Worm (Caenorhabditis elegans) whole organism, L4/young adult: Measurements from ENCODE around the gene sup-9.

Source experiments
- W03F9.2 ChIP-seq: fragments of 150-350 bp; optimal IDR thresholded peaks from 2 replicates; lab custom pipeline; 2014; ENCODE audit warnings: missing biosample characterization, missing genetic modification characterization
- dao-5 ChIP-seq: sonication (generic microtip); optimal IDR thresholded peaks from 2 replicates; lab custom pipeline; 2016; ENCODE audit warnings: missing genotype, missing genetic modification characterization, moderate library complexity, missing compliant biosample characterization
- him-1 ChIP-seq: sonication (generic microtip); optimal IDR thresholded peaks from 2 replicates; lab custom pipeline; 2016; ENCODE audit warnings: missing genotype, missing genetic modification reagents, missing genetic modification characterization, missing compliant biosample characterization

The sup-9 gene

DNA sequence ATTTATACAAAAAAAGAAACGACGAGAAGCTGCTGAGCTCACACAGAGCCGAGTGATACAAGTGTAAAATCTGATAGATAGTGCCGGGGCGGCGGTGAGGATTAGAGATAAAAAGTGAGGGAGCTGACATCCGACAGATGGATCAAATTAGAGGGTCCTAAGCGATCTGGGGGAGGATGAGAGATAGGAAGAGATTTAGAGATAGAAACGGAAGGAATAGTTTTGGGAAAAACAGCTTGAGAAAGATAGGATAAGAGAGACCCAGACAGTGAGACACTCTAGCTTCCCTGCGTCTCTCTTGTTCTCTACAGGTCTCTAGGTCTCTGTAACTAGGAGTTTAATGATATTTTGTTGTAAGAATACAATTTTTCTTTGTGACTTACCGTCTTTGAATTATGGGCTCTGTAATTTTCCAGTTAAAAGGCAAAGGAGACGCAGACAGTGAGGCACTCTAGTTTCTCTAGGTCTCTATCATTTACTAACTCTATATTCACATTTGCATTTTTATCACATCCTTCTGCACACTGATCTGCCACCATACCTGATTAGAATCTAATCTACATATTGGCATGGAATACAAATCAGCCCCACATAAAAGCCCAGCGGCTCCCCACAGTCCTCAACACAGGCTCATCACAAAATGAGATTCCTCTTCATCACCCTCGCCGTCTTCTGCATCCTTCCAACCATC, at the start of gene sup-9, which contains the start of gene nspf-1:
TSS of gene sup-9 (minus strand) at position 43 of the 691 bp plus-strand sequence.
TSS of gene nspf-1 (plus strand) at position 641 of the 691 bp plus-strand sequence.
- TF ChIP-seq W03F9.2 (no peak), him-1 (no peak), dao-5 (tag; lab: Kevin White, UChicago) (no peak)

DNA sequence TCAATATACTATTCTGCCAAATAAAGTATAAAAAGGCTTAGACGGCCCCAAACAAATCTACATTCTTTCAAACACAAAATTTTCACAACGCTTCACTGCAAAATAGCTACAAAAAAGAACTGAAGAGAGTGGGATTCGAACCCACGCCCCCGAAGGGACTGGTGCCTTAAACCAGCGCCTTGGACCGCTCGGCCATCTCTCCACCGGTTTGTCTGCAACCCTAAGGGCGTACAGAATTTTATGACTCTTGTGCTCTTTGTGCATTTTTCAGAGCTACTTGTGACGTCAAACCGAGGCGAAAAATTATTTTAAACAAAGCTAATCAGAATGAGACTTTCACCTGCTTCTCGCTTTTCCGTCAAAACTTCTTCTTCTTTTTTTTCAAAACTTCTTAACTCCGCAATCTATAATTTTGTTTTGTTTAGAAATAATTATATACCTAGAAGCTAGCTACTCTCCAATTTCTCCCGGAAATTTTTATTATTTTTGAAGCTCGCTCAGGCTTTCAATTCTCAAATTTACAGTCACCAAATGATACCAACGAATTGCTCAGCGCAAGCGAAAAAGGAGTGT, 49.4 kb upstream of the sup-9 start, which contains the start of gene T05A8.8:
TSS of gene T05A8.8 (plus strand) at position 523 of the 573 bp plus-strand sequence.
- TF ChIP-seq dao-5 (tag; lab: Kevin White, UChicago) (no peak), W03F9.2 (no peak), him-1 (no peak)

DNA sequence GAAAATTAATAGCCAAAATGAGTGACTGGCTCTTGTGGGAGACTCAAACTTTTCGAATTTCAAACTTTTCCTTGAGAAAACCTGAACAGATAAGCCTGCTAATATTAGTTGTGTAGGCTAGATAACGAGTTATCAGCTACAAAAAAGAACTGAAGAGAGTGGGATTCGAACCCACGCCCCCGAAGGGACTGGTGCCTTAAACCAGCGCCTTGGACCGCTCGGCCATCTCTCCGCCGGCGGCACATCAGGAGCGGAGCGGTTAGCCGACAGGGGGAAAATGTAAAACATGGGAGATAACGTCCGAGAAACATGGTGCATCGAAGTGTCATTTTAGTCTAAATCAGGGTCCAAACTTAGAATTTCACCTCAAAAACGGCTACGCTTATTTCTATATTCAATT, 48.8 kb upstream of the sup-9 start:
- TF ChIP-seq him-1 (no peak), dao-5 (tag; lab: Kevin White, UChicago) (no peak), W03F9.2 (no peak)

DNA sequence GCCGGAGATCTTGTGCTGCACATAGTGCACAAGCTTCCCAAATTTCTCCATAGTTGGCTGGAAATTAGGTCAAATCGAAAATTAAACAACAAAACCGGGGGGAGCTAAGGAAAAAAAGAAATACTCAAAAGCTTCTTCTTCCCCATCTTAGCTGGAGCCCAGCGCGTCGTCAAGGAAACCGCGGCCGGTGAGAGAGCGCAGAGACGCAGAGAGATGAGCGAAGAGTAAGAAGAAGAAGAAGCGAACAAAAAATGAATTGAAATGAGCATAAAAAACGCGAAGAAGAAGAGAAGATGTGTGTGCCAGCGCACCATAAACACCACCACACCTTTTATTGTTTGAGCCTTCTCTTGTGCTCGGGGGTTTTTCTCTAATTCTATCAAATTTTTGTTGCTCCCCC, 48.4 kb upstream of the sup-9 start, which contains the start of gene wdr-31:
TSS of gene wdr-31 (minus strand) at position 101 of the 400 bp plus-strand sequence.
- TF ChIP-seq him-1 (no peak), dao-5 (tag; lab: Kevin White, UChicago) (no peak), W03F9.2 (no peak)

DNA sequence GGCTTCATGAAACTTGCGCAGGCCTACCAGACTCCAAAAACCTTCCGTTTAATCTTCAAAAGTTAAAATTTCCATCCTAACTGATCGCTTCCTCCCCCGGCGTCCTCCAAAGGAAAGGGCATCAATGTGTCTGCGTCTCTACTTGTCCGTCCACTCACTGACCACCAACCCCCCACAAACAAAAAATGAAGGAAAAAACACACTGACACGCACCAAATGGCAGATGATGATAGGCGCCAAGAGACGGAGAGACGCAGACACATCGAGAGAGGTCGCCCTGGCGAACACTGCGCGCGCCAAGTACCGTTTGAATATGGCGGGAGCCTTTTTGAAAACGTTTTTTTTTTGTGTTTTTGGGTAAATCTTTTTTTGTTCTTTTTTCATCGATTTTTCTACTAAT, 47.9 kb upstream of the sup-9 start:
- TF ChIP-seq him-1 = no peak

DNA sequence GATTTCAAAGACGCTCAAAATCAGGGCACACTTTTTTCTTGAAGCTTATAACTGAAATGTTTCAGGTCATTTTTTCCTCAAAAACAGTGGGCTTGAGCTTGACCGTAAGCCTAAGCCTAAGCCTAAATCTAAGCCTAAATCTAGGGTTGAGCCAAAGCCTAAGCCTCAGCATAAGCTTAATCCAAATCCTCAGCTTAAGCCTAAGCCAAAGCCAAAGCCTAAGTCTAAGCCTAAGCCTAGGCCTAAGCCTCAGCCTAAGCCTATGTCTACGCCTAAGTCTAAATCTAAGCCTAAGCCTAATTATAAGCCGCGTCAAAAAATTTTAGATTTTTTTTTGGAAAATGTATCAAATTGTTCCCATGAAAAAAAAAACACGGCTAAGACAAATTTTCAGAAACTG, 47.4 kb upstream of the sup-9 start:
- TF ChIP-seq W03F9.2 (no peak), him-1 (no peak), dao-5 (tag; lab: Kevin White, UChicago) (no peak)

DNA sequence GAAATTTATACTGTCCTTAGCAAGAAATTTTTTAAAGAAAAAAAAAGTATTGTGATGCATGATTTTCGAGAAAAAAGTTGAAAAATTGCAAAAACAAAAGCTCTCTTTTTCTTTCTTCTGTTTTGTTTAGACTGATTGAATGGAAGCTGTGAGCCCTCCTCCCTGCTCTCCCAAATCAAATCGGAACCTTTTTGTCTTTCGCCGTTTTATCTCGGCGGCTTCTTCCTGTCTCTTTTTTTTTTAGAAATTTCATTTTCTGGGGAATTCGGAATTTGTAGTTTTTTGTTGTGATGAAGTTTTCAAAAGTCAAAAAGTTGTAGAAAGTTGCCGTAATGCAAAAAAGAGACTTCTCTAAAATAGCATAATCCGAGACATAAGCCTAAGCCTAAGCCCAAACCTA, 43.8 kb upstream of the sup-9 start:
- TF ChIP-seq W03F9.2 (no peak), him-1 (no peak), dao-5 (tag; lab: Kevin White, UChicago) (no peak)

DNA sequence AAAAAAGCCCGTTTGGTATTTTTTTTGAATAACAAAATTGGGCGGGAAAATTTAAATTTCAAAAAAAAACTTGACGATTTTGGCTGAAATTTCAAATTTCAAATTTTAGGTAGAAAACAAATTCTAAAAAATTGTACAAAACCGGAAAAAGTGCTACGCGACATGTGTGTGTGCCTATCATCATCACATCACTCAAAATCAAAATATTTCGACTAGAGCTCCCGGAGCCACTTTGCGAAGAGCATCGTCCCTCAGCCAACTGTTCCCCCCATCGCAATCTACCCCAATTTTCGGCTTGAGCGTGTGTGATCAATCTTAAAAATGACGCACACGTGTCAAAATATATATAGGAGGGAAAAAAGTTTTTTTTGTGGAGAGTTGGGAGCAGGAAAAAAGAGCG, 39.9 kb upstream of the sup-9 start:
- TF ChIP-seq him-1 (no peak), W03F9.2 (no peak), dao-5 (tag; lab: Kevin White, UChicago) (no peak)

DNA sequence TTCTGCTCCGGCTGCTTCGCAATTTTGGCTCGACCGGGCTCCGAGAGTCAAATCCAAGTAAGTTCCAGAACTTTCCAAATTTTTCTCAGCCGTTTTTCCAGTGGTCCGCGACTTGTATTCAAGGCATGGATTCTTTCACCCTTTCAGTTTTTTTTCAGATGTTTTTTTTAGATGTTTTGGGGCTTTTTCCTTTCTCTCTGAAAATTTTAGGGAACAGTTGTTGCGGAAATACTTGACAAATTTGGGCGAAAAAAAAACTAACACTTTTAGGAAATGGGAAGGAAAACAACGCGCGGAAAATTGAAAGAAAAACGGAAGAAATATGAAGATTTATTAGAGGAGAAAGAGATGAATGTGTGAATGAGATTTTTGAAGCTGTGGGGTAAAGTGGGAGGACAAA, 38.7 kb upstream of the sup-9 start, which contains the start of the genes T05A8.11 and nep-2:
TSS of gene T05A8.11 (minus strand) at position 101 of the 400 bp plus-strand sequence.
TSS of gene nep-2 (minus strand) at position 192 of the 400 bp plus-strand sequence.
- TF ChIP-seq dao-5 (tag; lab: Kevin White, UChicago) = no peak
- no peak for TF ChIP-seq W03F9.2
- TF ChIP-seq him-1 = no peak

DNA sequence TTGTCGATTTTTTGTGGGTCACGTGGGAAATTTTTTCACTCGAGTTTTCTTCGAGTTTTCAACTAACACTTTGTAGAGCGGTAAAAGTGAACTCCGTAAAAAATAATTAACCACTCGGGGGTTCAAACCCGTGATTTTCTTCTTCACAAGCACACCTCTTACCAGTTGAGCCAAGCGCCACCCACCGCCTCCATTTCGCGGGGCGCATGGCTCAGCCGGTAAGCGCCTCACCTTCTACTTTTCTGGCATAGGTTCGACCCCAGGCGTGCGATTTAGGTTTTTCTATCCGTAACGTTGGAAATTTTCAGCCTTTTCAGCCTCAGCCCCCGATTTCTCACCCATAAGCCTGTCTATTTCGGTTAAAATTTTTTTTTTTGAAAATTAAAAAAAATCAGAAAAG, 35.2 kb upstream of the sup-9 start:
- TF ChIP-seq him-1 (no peak), dao-5 (tag; lab: Kevin White, UChicago) (no peak), W03F9.2 (no peak)

DNA sequence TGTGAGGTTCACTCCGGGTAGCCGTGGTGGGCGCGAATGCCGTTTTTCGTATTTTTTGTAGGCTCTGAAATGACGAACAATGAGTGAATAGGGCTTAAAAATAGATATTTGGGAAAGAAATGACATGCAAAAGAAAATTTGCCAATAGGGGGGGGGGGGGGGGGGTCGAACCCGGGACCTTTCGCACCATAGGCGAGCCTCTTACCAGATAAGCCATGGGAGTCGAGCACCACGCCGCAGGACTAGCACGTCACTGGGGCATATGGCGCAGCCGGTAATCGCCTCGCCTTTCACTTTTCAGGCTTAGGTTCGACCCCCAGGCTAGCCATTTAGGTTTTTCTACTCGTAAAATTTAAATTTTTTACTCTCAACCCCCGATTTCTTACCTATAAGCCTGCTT, 32.4 kb upstream of the sup-9 start:
- TF ChIP-seq him-1 (no peak), dao-5 (tag; lab: Kevin White, UChicago) (no peak), W03F9.2 (no peak)

DNA sequence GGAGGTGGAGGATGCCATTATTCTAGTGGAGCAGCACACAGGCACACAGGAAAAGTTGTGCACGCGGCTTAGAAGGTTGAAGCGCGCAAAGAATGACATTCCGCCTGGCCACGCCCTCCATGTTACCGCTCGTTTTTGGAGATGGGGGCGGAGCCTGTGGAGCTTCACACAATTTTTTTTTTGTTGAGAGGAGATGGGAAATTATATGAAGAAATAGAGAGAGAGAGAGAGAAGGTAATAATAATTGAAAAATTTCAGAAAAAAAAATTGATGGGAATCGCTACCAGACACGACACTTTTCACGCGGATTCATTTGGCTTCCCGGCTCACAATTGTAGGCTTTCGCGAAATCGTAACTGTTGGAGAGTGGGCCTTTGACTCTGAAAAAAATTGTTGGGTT, 30.5 kb upstream of the sup-9 start, which contains the start of gene T05A8.3:
TSS of gene T05A8.3 (minus strand) at position 101 of the 400 bp plus-strand sequence.
- no peak for TF ChIP-seq dao-5 (tag; lab: Kevin White, UChicago)
- no peak for TF ChIP-seq him-1
- TF ChIP-seq W03F9.2 = no peak

DNA sequence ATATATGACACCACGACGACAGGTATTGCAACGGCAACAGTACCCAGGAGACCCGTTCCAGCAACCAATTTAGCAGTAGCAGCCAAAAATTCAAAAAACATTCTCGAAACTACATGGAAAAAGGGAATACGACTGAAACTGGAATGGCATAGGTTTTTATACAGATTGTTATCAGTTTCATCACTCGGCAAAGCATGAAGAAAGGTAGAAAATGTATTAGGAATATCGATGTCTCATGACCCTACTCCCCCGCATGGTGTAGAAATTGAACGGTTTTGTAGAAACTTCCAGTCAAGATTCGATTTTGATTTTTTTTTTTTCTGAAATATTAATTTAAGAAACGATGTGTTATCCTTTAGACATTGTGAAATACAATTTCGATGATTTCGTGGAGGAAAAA, 24.1 kb upstream of the sup-9 start, which contains the start of gene T05A8.2:
TSS of gene T05A8.2 (minus strand) at position 101 of the 400 bp plus-strand sequence.
- TF ChIP-seq him-1 (no peak), dao-5 (tag; lab: Kevin White, UChicago) (no peak), W03F9.2 (no peak)

DNA sequence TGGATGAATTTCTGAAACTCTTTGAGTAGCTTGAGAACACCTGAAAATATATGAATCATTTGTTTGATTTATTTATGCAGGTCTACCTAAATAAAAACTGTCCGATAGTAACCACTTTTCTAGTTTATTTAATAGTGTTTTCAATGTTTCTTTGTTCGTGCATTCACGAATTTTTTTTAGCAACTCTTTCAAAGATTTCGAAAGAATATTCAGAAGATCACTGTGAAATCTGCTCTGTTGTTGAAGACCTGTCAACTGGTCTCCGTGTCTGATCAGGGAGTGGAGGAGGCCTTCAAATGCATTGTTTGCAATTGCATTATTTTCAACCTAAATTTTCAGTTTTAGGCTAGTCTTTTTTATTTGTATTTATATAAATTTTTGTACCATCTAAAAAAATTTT, 23.1 kb upstream of the sup-9 start, which contains the start of gene T05A8.1:
TSS of gene T05A8.1 (minus strand) at position 101 of the 400 bp plus-strand sequence.
- no peak for TF ChIP-seq dao-5 (tag; lab: Kevin White, UChicago)
- TF ChIP-seq W03F9.2 = no peak
- TF ChIP-seq him-1 = no peak

DNA sequence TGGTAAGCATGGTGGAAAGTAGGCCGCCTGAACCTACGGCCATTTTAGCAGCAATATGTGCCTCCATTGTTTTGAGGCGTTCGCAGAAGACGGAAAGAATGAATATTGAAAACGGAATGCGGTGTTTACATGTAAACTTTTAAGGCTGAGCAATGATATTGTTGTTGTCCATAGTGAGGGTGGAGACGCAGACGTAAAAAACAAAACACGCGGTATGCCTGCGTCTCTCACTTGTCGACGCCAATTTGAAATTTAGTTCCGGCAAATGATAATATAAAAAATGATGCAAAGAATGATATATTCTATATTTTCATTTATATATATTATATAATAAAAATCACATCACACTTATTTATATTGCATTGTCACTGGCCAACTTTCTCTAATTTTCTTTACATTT, 21.0 kb upstream of the sup-9 start, which contains the start of gene Y47G7B.2:
TSS of gene Y47G7B.2 (minus strand) at position 143 of the 400 bp plus-strand sequence.
- TF ChIP-seq W03F9.2 (no peak), him-1 (no peak), dao-5 (tag; lab: Kevin White, UChicago) (no peak)
